Fruit fly (Drosophila melanogaster): ENCODE results near the gene Klp3A.

The Klp3A gene

DNA sequence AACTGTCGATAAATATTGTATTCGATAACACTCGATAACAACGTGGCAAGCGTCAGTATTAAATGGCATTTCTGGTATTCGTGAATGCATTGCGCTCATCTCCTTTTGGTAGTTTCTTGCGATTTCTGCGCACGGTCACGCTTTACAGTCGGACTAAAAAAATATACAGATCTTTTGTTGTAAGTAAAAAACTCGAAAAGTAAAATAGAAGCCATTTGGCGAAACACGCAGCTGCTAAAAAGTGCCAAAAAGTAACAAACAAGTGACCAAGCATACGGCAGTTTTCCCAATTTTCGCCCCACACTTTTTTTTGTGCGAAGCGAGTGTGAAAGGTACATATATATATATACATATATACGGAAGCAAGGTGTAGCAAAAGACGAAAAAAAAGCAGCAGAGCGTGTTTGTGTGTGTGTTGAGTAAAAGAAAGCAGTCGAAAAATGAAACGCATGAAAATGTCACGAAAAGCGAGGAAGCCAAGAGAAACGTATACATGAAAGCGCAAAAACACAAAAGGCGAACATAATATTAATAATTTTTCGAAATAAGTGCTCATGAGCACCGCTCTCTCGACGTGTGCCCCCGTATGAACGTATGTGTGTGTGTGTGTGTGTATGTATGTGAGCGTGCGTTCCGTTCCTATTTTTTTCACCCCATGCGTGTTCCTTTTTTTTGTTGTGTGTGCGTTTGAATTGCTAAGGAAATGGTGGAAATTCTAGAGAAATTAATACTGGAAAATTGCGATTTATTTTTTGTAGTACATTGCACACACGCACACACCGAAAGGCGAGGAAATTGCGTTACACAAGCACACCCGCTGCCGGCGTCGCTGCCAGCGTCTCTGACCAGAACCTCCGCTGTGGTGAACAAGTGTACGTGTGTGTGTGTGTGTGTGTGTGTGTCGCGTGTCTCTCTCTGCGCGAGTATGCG lies 30.3 kb upstream of the Klp3A start, which contains the start of gene sgg (continued):
- no peak for TF ChIP-seq Hr3 (GFP tag; optimal IDR thresholded peaks at IDR 0.05)
- no peak for TF ChIP-seq Hr78 (GFP tag; optimal IDR thresholded peaks at IDR 0.05)
- TF ChIP-seq CG17186 (GFP tag; optimal IDR thresholded peaks at IDR 0.05) = peak; percentile 26
- no peak for TF ChIP-seq CG9215 (GFP tag; IDR thresholded peaks at IDR 0.05)
- no peak for TF ChIP-seq CG12769 (tag; optimal IDR thresholded peaks at IDR 0.05)
- no peak for TF ChIP-seq CG17612 (GFP tag; IDR thresholded peaks at IDR 0.05)
- no peak for TF ChIP-seq CG1832 (GFP tag; optimal IDR thresholded peaks at IDR 0.05)
- TF ChIP-seq tup (GFP tag; optimal IDR thresholded peaks at IDR 0.05) = no peak
- no peak for TF ChIP-seq Mad (GFP tag; optimal IDR thresholded peaks at IDR 0.05)
- no peak for TF ChIP-seq nom (GFP tag; optimal IDR thresholded peaks at IDR 0.05)
- no peak for TF ChIP-seq CG16779 (GFP tag; IDR thresholded peaks at IDR 0.05)
- TF ChIP-seq dysf (GFP tag; IDR thresholded peaks at IDR 0.05) = no peak
- no peak for TF ChIP-seq Hr51 (GFP tag; optimal IDR thresholded peaks at IDR 0.05)
- no peak for TF ChIP-seq Nf-YA (GFP tag; IDR thresholded peaks at IDR 0.05)
- no peak for TF ChIP-seq Fer3 (tag; optimal IDR thresholded peaks at IDR 0.05)
- TF ChIP-seq CG11560 (tag; IDR thresholded peaks at IDR 0.05) = peak; percentile 98
- no peak for TF ChIP-seq CG3281 (GFP tag; optimal IDR thresholded peaks at IDR 0.05)
- peak; percentile 29; the same call in 1 of the 2 replicates for TF ChIP-seq unc-4 (GFP tag; IDR thresholded peaks at IDR 0.05; ENCODE audit: partially characterized antibody)
- TF ChIP-seq Bteb2 (GFP tag; optimal IDR thresholded peaks at IDR 0.05) = no peak
- no peak; the same call in 2 of the 3 replicates for TF ChIP-seq HLH4C (GFP tag; IDR thresholded peaks at IDR 0.05; ENCODE audit: partially characterized antibody)
- no peak for TF ChIP-seq CG13624 (GFP tag; optimal IDR thresholded peaks at IDR 0.05)
- no peak for TF ChIP-seq CG33557 (GFP tag; optimal IDR thresholded peaks at IDR 0.05)
- TF ChIP-seq ems (GFP tag; optimal IDR thresholded peaks at IDR 0.05) = no peak
- TF ChIP-seq Poxn (GFP tag; IDR thresholded peaks at IDR 0.05) = no peak
- TF ChIP-seq gro (GFP tag; optimal IDR thresholded peaks at IDR 0.05) = no peak
- no peak for TF ChIP-seq dimm (GFP tag; IDR thresholded peaks at IDR 0.05)
- no peak for TF ChIP-seq CG7786 (GFP tag; optimal IDR thresholded peaks at IDR 0.05)
- peak; percentile 12 for TF ChIP-seq Sin3A (optimal IDR thresholded peaks at IDR 0.05)
- no peak for TF ChIP-seq CG6765 (GFP tag; optimal IDR thresholded peaks at IDR 0.05)
- no peak for TF ChIP-seq Fer1 (GFP tag; optimal IDR thresholded peaks at IDR 0.05)
- TF ChIP-seq oc (tag; optimal IDR thresholded peaks at IDR 0.05) = no peak
- no peak for TF ChIP-seq lab (GFP tag; optimal IDR thresholded peaks at IDR 0.05)
- TF ChIP-seq Adf1 (GFP tag; IDR thresholded peaks at IDR 0.05) = peak; percentile 97
- TF ChIP-seq z (GFP tag; IDR thresholded peaks at IDR 0.05) = no peak
- no peak for TF ChIP-seq CG17361 (GFP tag; IDR thresholded peaks at IDR 0.05)
- TF ChIP-seq NK7.1 (GFP tag; optimal IDR thresholded peaks at IDR 0.05) = no peak
- TF ChIP-seq fd64A (GFP tag; optimal IDR thresholded peaks at IDR 0.05) = no peak
- TF ChIP-seq caup (GFP tag; optimal IDR thresholded peaks at IDR 0.05; ENCODE audit: severe bottlenecking) = no peak
- peak; percentile 53 for TF ChIP-seq Lhr (GFP tag; optimal IDR thresholded peaks at IDR 0.05)
- TF ChIP-seq CG12219 (GFP tag; optimal IDR thresholded peaks at IDR 0.05) = no peak
- TF ChIP-seq CG18764 (GFP tag; optimal IDR thresholded peaks at IDR 0.05) = no peak
- TF ChIP-seq Sry-β (GFP tag; optimal IDR thresholded peaks at IDR 0.05) = no peak
- no peak for TF ChIP-seq CG2199 (GFP tag; IDR thresholded peaks at IDR 0.05)
- TF ChIP-seq CG34422 (GFP tag; IDR thresholded peaks at IDR 0.05) = no peak
- no peak for TF ChIP-seq CG13123 (GFP tag; optimal IDR thresholded peaks at IDR 0.05)
- peak; percentile 18; the same call in 1 of the 2 replicates for TF ChIP-seq MBD-R2 (GFP tag; IDR thresholded peaks at IDR 0.05)
- TF ChIP-seq CG4282 (GFP tag; optimal IDR thresholded peaks at IDR 0.05) = no peak
- TF ChIP-seq CG7839 (tag; optimal IDR thresholded peaks at IDR 0.05) = no peak
- 0 out of 4 replicates have a peak, but pooled peaks have one; percentile 53 for TF ChIP-seq chinmo (GFP tag; IDR thresholded peaks at IDR 0.05; ENCODE audit: partially characterized antibody)

Measured in whole organism, embryonic.